Fruit fly (Drosophila melanogaster) Kc167 (cell line): ENCODE results near the gene CG34332.
"Not testable (repeated sequence)": the region's sequence is repeated elsewhere in the genome, so short reads cannot be mapped to it uniquely, and the experiment has no call there.

Experiments used
- Myc ChIP-seq: fragments of >200 bp; optimal IDR thresholded peaks from 2 replicates; lab custom pipeline; 2017; ENCODE audit warnings: missing external identifiers
- Sin3A ChIP-seq: fragments of >200 bp; optimal IDR thresholded peaks from 2 replicates; lab custom pipeline; 2018; ENCODE audit warnings: missing external identifiers
- h ChIP-seq: fragments of >200 bp; optimal IDR thresholded peaks from 3 replicates; lab custom pipeline; 2018; ENCODE audit warnings: missing external identifiers
- insv ChIP-seq: fragments of >200 bp; optimal IDR thresholded peaks from 3 replicates; lab custom pipeline; 2018; ENCODE audit warnings: missing external identifiers
- psq ChIP-seq: fragments of >200 bp; optimal IDR thresholded peaks from 2 replicates; lab custom pipeline; 2017; ENCODE audit warnings: missing external identifiers
- ttk ChIP-seq: sonication (Bioruptor generic); optimal IDR thresholded peaks from 2 replicates; lab custom pipeline; 2017; ENCODE audit warnings: missing external identifiers

Gene CG34332

dm6 chrX:20147693-20148174 is 6.9 kb downstream of the CG34332 start, which contains the start of gene aspr:
TSS of gene aspr (plus strand) at chrX:20148124.
- TF ChIP-seq psq (lab: Kevin White, UChicago): no peak
- no peak for TF ChIP-seq insv (lab: Kevin White, UChicago)
- no peak for TF ChIP-seq Sin3A (lab: Kevin White, UChicago)
- no peak for TF ChIP-seq h (lab: Kevin White, UChicago)
- no peak for TF ChIP-seq ttk (lab: Kevin White, UChicago)
- no peak for TF ChIP-seq Myc (lab: Kevin White, UChicago)

dm6 chrX:20155947-20156346 is 15.1 kb downstream of the CG34332 start:
- TF ChIP-seq insv (lab: Kevin White, UChicago) (no peak), h (lab: Kevin White, UChicago) (no peak), Sin3A (lab: Kevin White, UChicago) (no peak), ttk (lab: Kevin White, UChicago) (no peak)

dm6 chrX:20158491-20158890 is 17.7 kb downstream of the CG34332 start:
- TF ChIP-seq h (lab: Kevin White, UChicago): no peak
- TF ChIP-seq Myc (lab: Kevin White, UChicago): no peak
- TF ChIP-seq Sin3A (lab: Kevin White, UChicago): no peak
- TF ChIP-seq psq (lab: Kevin White, UChicago): no peak
- no peak for TF ChIP-seq insv (lab: Kevin White, UChicago)
- TF ChIP-seq ttk (lab: Kevin White, UChicago): no peak

dm6 chrX:20158943-20159385 is 18.2 kb downstream of the CG34332 start:
- TF ChIP-seq Sin3A (lab: Kevin White, UChicago): no peak

dm6 chrX:20159679-20160140 is 18.9 kb downstream of the CG34332 start, which contains the start of gene Rab35:
TSS of gene Rab35 (minus strand) at chrX:20159872.
- TF ChIP-seq psq (lab: Kevin White, UChicago) (no peak), h (lab: Kevin White, UChicago) (no peak), insv (lab: Kevin White, UChicago) (no peak)

dm6 chrX:20162586-20162985 is 21.8 kb downstream of the CG34332 start:
- TF ChIP-seq psq (lab: Kevin White, UChicago) (no peak), Myc (lab: Kevin White, UChicago) (no peak), insv (lab: Kevin White, UChicago) (no peak), Sin3A (lab: Kevin White, UChicago) (no peak), ttk (lab: Kevin White, UChicago) (no peak), h (lab: Kevin White, UChicago) (no peak)

dm6 chrX:20165773-20166412 is 25.1 kb downstream of the CG34332 start, which contains the start of gene Phf7:
TSS of gene Phf7 (minus strand) at chrX:20165830.
- TF ChIP-seq Sin3A (lab: Kevin White, UChicago): no peak
- TF ChIP-seq h (lab: Kevin White, UChicago): no peak
- no peak for TF ChIP-seq ttk (lab: Kevin White, UChicago)
- TF ChIP-seq insv (lab: Kevin White, UChicago): no peak
- no peak for TF ChIP-seq psq (lab: Kevin White, UChicago)
- no peak for TF ChIP-seq Myc (lab: Kevin White, UChicago)

dm6 chrX:20166484-20167038 is 25.8 kb downstream of the CG34332 start, which contains the start of gene CG9577:
TSS of gene CG9577 (plus strand) at chrX:20166673.
- no peak for TF ChIP-seq ttk (lab: Kevin White, UChicago)
- TF ChIP-seq Sin3A (lab: Kevin White, UChicago): no peak
- no peak for TF ChIP-seq insv (lab: Kevin White, UChicago)
- TF ChIP-seq Myc (lab: Kevin White, UChicago): no peak
- no peak for TF ChIP-seq psq (lab: Kevin White, UChicago)
- TF ChIP-seq h (lab: Kevin White, UChicago): no peak

dm6 chrX:20169898-20170297 is 29.1 kb downstream of the CG34332 start, which contains the start of the genes CG9581 and CG9578:
TSS of gene CG9581 (minus strand) at chrX:20169981.
TSS of gene CG9578 (plus strand) at chrX:20170222.
- no peak for TF ChIP-seq psq (lab: Kevin White, UChicago)
- no peak for TF ChIP-seq h (lab: Kevin White, UChicago)
- no peak for TF ChIP-seq insv (lab: Kevin White, UChicago)
- TF ChIP-seq ttk (lab: Kevin White, UChicago): no peak
- TF ChIP-seq Myc (lab: Kevin White, UChicago): no peak

dm6 chrX:20173464-20173995 is 32.7 kb downstream of the CG34332 start, which contains the start of gene AnxB10:
TSS of gene AnxB10 (minus strand) at chrX:20173514.
- TF ChIP-seq h (lab: Kevin White, UChicago): no peak
- TF ChIP-seq psq (lab: Kevin White, UChicago): no peak
- no peak for TF ChIP-seq insv (lab: Kevin White, UChicago)
- TF ChIP-seq ttk (lab: Kevin White, UChicago): no peak
- TF ChIP-seq Myc (lab: Kevin White, UChicago): no peak
- no peak for TF ChIP-seq Sin3A (lab: Kevin White, UChicago)

- not testable (repeated sequence) for TF ChIP-seq psq, ttk, insv (lab: Kevin White, UChicago)
Measured at dm6 chrX:20178538-20178937, 37.7 kb downstream of the CG34332 start, which contains the start of gene Sdic1. TSS of gene Sdic1 (minus strand) at chrX:20178638.
